Fruit fly (Drosophila melanogaster): ENCODE measurements around the gene CG13300.

Gene CG13300

DNA sequence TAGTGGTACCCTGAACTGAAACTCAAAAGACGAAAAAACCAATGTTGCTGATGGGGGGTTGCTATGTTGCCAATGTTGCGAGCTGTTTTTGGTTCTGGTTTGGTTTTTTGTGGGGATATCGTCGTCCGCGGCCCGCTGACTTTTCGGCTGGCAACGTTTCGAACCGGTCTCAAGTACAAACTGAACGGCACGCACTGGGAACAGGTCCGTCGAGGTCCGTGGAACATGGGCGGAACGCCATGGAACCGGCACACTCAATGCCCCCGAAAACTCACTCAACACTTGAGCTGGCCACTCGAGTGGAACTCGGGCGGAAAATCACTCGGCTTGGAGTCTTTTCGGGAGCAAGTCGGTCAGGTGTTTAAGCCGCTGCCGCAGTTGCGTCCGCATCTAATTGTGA is at the start of gene CG13300 (continued):
- TF ChIP-seq Pdp1 (GFP tag; optimal IDR thresholded peaks at IDR 0.05): no peak
- TF ChIP-seq CG14860 (GFP tag; IDR thresholded peaks at IDR 0.05; ENCODE audit: partially characterized antibody): peak; percentile 24; the same call in 1 of the 3 replicates
- TF ChIP-seq BEAF-32 (GFP tag; optimal IDR thresholded peaks at IDR 0.05): no peak
- no peak; the same call in 1 of the 2 replicates for TF ChIP-seq sob (GFP tag; IDR thresholded peaks at IDR 0.05)
- no peak for TF ChIP-seq Nf-YC (tag; optimal IDR thresholded peaks at IDR 0.05)
- no peak for TF ChIP-seq salm (tag; optimal IDR thresholded peaks at IDR 0.05)
- no peak for TF ChIP-seq CG32532 (GFP tag; IDR thresholded peaks at IDR 0.05)
- TF ChIP-seq Lpt (GFP tag; optimal IDR thresholded peaks at IDR 0.05): no peak
- TF ChIP-seq kay (GFP tag; optimal IDR thresholded peaks at IDR 0.05): no peak
- peak; percentile 51; the same call in 1 of the 2 replicates for TF ChIP-seq stc (GFP tag; IDR thresholded peaks at IDR 0.05)
- no peak for TF ChIP-seq CG10209 (GFP tag; optimal IDR thresholded peaks at IDR 0.05)
- TF ChIP-seq croc (GFP tag; conservative IDR thresholded peaks at IDR 0.05): no peak
- TF ChIP-seq gcm2 (GFP tag; optimal IDR thresholded peaks at IDR 0.05): no peak
- peak; percentile 17 for TF ChIP-seq CG2678 (tag; optimal IDR thresholded peaks at IDR 0.05)
- TF ChIP-seq E2f1 (GFP tag; IDR thresholded peaks at IDR 0.05): no peak
- TF ChIP-seq HmgD (GFP tag; optimal IDR thresholded peaks at IDR 0.05): no peak
- no peak for TF ChIP-seq sisA (GFP tag; IDR thresholded peaks at IDR 0.05)
- peak; percentile 97 for TF ChIP-seq CG11504 (tag; optimal IDR thresholded peaks at IDR 0.05)
- TF ChIP-seq knrl (GFP tag; IDR thresholded peaks at IDR 0.05; ENCODE audit: partially characterized antibody): 0 out of 3 replicates have a peak, but pooled peaks have one; percentile 22
- no peak for TF ChIP-seq cato (GFP tag; optimal IDR thresholded peaks at IDR 0.05; ENCODE audit: borderline replicate concordance)
- TF ChIP-seq Spps (tag; optimal IDR thresholded peaks at IDR 0.05): no peak
- peak; percentile 56 for TF ChIP-seq CG12769 (tag; optimal IDR thresholded peaks at IDR 0.05)
- peak in 1 of 2 experiments; percentile 11 for TF ChIP-seq chif (GFP tag; optimal IDR thresholded peaks at IDR 0.05)
- no peak for TF ChIP-seq sr (GFP tag; IDR thresholded peaks at IDR 0.05)
- no peak for TF ChIP-seq CG1024 (GFP tag; IDR thresholded peaks at IDR 0.05)
- no peak for TF ChIP-seq Dp (GFP tag; optimal IDR thresholded peaks at IDR 0.05)
- TF ChIP-seq CG12744 (GFP tag; optimal IDR thresholded peaks at IDR 0.05): no peak
- TF ChIP-seq pita (GFP tag; optimal IDR thresholded peaks at IDR 0.05): no peak
- TF ChIP-seq seq (GFP tag; IDR thresholded peaks at IDR 0.05): no peak; the same call in 1 of the 2 replicates
- no peak for TF ChIP-seq CG11560 (tag; IDR thresholded peaks at IDR 0.05)
- TF ChIP-seq Scr (GFP tag; IDR thresholded peaks at IDR 0.05; ENCODE audit: partially characterized antibody): peak; percentile 42; the same call in 1 of the 2 replicates
- TF ChIP-seq jumu (GFP tag; optimal IDR thresholded peaks at IDR 0.05): no peak
- TF ChIP-seq ase (GFP tag; IDR thresholded peaks at IDR 0.05): no peak
- no peak for TF ChIP-seq wor (GFP tag; IDR thresholded peaks at IDR 0.05)
- TF ChIP-seq CG4707 (GFP tag; optimal IDR thresholded peaks at IDR 0.05): peak; percentile 23
- no peak for TF ChIP-seq fru (optimal IDR thresholded peaks at IDR 0.05)
- no peak for TF ChIP-seq CG6254 (GFP tag; optimal IDR thresholded peaks at IDR 0.05)
- TF ChIP-seq ems (GFP tag; optimal IDR thresholded peaks at IDR 0.05): no peak
- no peak for TF ChIP-seq az2 (GFP tag; optimal IDR thresholded peaks at IDR 0.05)
- TF ChIP-seq Oaz (GFP tag; IDR thresholded peaks at IDR 0.05): no peak
- TF ChIP-seq CG13287 (GFP tag; IDR thresholded peaks at IDR 0.05; ENCODE audit: partially characterized antibody): peak; percentile 61; the same call in 1 of the 2 replicates
- TF ChIP-seq CG7839 (tag; optimal IDR thresholded peaks at IDR 0.05): peak; percentile 0
- TF ChIP-seq nmo (GFP tag; optimal IDR thresholded peaks at IDR 0.05): no peak
- TF ChIP-seq CG7745 (tag; optimal IDR thresholded peaks at IDR 0.05): no peak
- peak; percentile 42 for TF ChIP-seq PHDP (tag; optimal IDR thresholded peaks at IDR 0.05)
- peak; percentile 29 for TF ChIP-seq grau (tag; optimal IDR thresholded peaks at IDR 0.05)
- no peak for TF ChIP-seq CG1233 (GFP tag; optimal IDR thresholded peaks at IDR 0.05)
- no peak for TF ChIP-seq CG30431 (GFP tag; optimal IDR thresholded peaks at IDR 0.05)
- no peak for TF ChIP-seq CG9215 (GFP tag; IDR thresholded peaks at IDR 0.05)
- TF ChIP-seq bbx (GFP tag; IDR thresholded peaks at IDR 0.05; ENCODE audit: partially characterized antibody): peak; percentile 78
- peak; percentile 80 for TF ChIP-seq nom (GFP tag; optimal IDR thresholded peaks at IDR 0.05)
